Comparison of ENCODE assay signal across 1 fruit fly cellular context in genomic region chr3R:9551659-9552435, dm6.
TF ChIP-seq lines count a peak whose summit lies in the region.

mura (minus strand) TSS chr3R:9551806.
RnpS1 (plus strand) TSS chr3R:9552034.

TF ChIP-seq in whole organism, embryonic, 481 proteins besides CTCF, POLR2A, EP300 and RAD21 (continued from another document):
- TF ChIP-seq Hr78 (GFP tag; optimal IDR thresholded peaks at IDR 0.05; lab: Kevin White, UChicago) (peak in 1 of 2 experiments; percentile 95), CkIIα-i1 (GFP tag; IDR thresholded peaks at IDR 0.05; lab: Robert Waterston, UW) (no peak), stwl (tag; optimal IDR thresholded peaks at IDR 0.05; lab: Kevin White, UChicago) (peak; percentile 8), gsb-n (tag; optimal IDR thresholded peaks at IDR 0.05; lab: Kevin White, UChicago) (peak; percentile 42), Med (GFP tag; lab: Kevin White, UChicago) (peak; percentile 52), sug (tag; optimal IDR thresholded peaks at IDR 0.05; lab: Kevin White, UChicago) (peak; percentile 61), gfzf (GFP tag; optimal IDR thresholded peaks at IDR 0.05; lab: Kevin White, UChicago) (peak; percentile 77), CG12659 (GFP tag; optimal IDR thresholded peaks at IDR 0.05; lab: Kevin White, UChicago) (peak; percentile 43), trem (tag; optimal IDR thresholded peaks at IDR 0.05; lab: Kevin White, UChicago) (peak; percentile 69), CG6683 (GFP tag; optimal IDR thresholded peaks at IDR 0.05; lab: Kevin White, UChicago) (no peak), Fer1 (GFP tag; optimal IDR thresholded peaks at IDR 0.05; lab: Kevin White, UChicago) (peak; percentile 31), CG14710 (tag; optimal IDR thresholded peaks at IDR 0.05; lab: Kevin White, UChicago) (peak; percentile 73), TFAM (GFP tag; optimal IDR thresholded peaks at IDR 0.05; lab: Kevin White, UChicago) (no peak), CG1024 (GFP tag; IDR thresholded peaks at IDR 0.05; lab: Robert Waterston, UW) (no peak), lov (optimal IDR thresholded peaks at IDR 0.05; lab: Kevin White, UChicago) (no peak), lov (GFP tag; IDR thresholded peaks at IDR 0.05; lab: Robert Waterston, UW) (no peak), bowl (GFP tag; IDR thresholded peaks at IDR 0.05; lab: Robert Waterston, UW) (no peak), pb (GFP tag; optimal IDR thresholded peaks at IDR 0.05; lab: Kevin White, UChicago) (no peak), nmo (GFP tag; optimal IDR thresholded peaks at IDR 0.05; lab: Kevin White, UChicago) (peak; percentile 38)
